Fruit fly (Drosophila melanogaster) whole organism, prepupa: Measurements from ENCODE around the gene CG2129.

ENCODE experiments used
- Blimp-1 ChIP-seq: fragments of 200-800 bp; sonication (Bioruptor generic); optimal IDR thresholded peaks from 3 replicates; lab custom pipeline; 2017; ENCODE audit warnings: missing biosample characterization, missing genetic modification characterization, mild to moderate bottlenecking, moderate library complexity, missing genetic modification reagents
- CG1621 ChIP-seq: fragments of 200-800 bp; sonication (Bioruptor generic); optimal IDR thresholded peaks from 3 replicates; lab custom pipeline; 2018; ENCODE audit warnings: missing biosample characterization, mild to moderate bottlenecking, missing genetic modification characterization
- CG16779 ChIP-seq: fragments of 200-800 bp; sonication (Bioruptor generic); optimal IDR thresholded peaks from 3 replicates; lab custom pipeline; 2017; ENCODE audit warnings: missing biosample characterization, mild to moderate bottlenecking, missing genetic modification characterization
- CG6276 ChIP-seq: fragments of 200-800 bp; sonication (Bioruptor generic); optimal IDR thresholded peaks from 2 replicates; lab custom pipeline; 2017; ENCODE audit warnings: missing biosample characterization, mild to moderate bottlenecking, missing genetic modification characterization
- CG6854 ChIP-seq: fragments of 200-800 bp; sonication (Bioruptor generic); optimal IDR thresholded peaks from 2 replicates; lab custom pipeline; 2017; ENCODE audit warnings: missing biosample characterization, mild to moderate bottlenecking, missing genetic modification characterization
- eg ChIP-seq: fragments of 200-800 bp; sonication (Bioruptor generic); IDR thresholded peaks from 3 replicates; pipeline ENCODE4 v1.3.6; 2022; ENCODE audit warnings: missing biosample characterization, missing genetic modification characterization
- fkh ChIP-seq: fragments of 200-800 bp; sonication (Bioruptor generic); optimal IDR thresholded peaks from 3 replicates; lab custom pipeline; 2017; ENCODE audit warnings: missing biosample characterization, mild to moderate bottlenecking, missing genetic modification characterization, moderate library complexity
- lz ChIP-seq: fragments of 200-800 bp; sonication (Bioruptor generic); optimal IDR thresholded peaks from 3 replicates; lab custom pipeline; 2016; ENCODE audit warnings: missing biosample characterization, missing genetic modification characterization

- TF ChIP-seq Blimp-1 (GFP tag; lab: Kevin White, UChicago) = no peak
- TF ChIP-seq eg = no peak
- TF ChIP-seq CG6276 (GFP tag; lab: Kevin White, UChicago) = peak; percentile 4
- no peak for TF ChIP-seq lz (GFP tag; lab: Kevin White, UChicago)
- no peak for TF ChIP-seq CG1621 (tag; lab: Kevin White, UChicago)
- peak; percentile 5 for TF ChIP-seq fkh (GFP tag; lab: Kevin White, UChicago)
- peak; percentile 3 for TF ChIP-seq CG16779 (tag; lab: Kevin White, UChicago)
- no peak for TF ChIP-seq CG6854 (GFP tag; lab: Kevin White, UChicago)
Observed at dm6 chrX:8115717-8116311, 29.8 kb upstream of the CG2129 start, which contains the start of gene Gclc.
